Worm (Caenorhabditis elegans) whole organism, young adult: ENCODE measurements around the gene ZK546.5.

Experiments used
- B0019.2 ChIP-seq: fragments of 200-800 bp; sonication (Bioruptor generic); conservative IDR thresholded peaks from 2 replicates; pipeline ENCODE4 v1.3.6; 2022; ENCODE audit warnings: missing genetic modification reagents, missing genetic modification characterization, missing compliant biosample characterization
- B0261.1 ChIP-seq: sonication (generic microtip); optimal IDR thresholded peaks from 2 replicates; lab custom pipeline; 2016; ENCODE audit warnings: mild to moderate bottlenecking, missing genetic modification characterization, moderate library complexity, missing compliant biosample characterization
- B0336.3 ChIP-seq: fragments of 200-800 bp; sonication (Bioruptor generic); IDR thresholded peaks from 2 replicates; pipeline ENCODE4 v1.3.6; 2022; ENCODE audit warnings: missing genetic modification characterization, missing compliant biosample characterization
- F10E7.11 ChIP-seq: sonication (generic microtip); optimal IDR thresholded peaks from 2 replicates; lab custom pipeline; 2017; ENCODE audit warnings: mild to moderate bottlenecking, missing genetic modification characterization, moderate library complexity, missing compliant biosample characterization
- F22D6.2 ChIP-seq: sonication (generic microtip); optimal IDR thresholded peaks from 2 replicates; lab custom pipeline; 2016; ENCODE audit warnings: mild to moderate bottlenecking, missing genetic modification characterization, missing compliant biosample characterization
- F37B4.10 ChIP-seq: fragments of 200-800 bp; sonication (Bioruptor generic); IDR thresholded peaks from 2 replicates; pipeline ENCODE4 v1.3.6; 2022; ENCODE audit warnings: missing genetic modification characterization, missing compliant biosample characterization
- F49E8.2 ChIP-seq: sonication (generic microtip); optimal IDR thresholded peaks from 3 replicates; lab custom pipeline; 2017; ENCODE audit warnings: missing genetic modification characterization, mild to moderate bottlenecking, missing compliant biosample characterization, antibody characterized with exemption, moderate library complexity; ENCODE audit not compliant: insufficient read depth
- K11D2.4 ChIP-seq: fragments of 200-800 bp; sonication (Bioruptor generic); IDR thresholded peaks from 2 replicates; pipeline ENCODE4 v1.3.6; 2022; ENCODE audit warnings: missing genetic modification reagents, missing genetic modification characterization, missing compliant biosample characterization
- T07F8.4 ChIP-seq: sonication (generic microtip); optimal IDR thresholded peaks from 2 replicates; lab custom pipeline; 2016; ENCODE audit warnings: mild to moderate bottlenecking, missing genetic modification characterization, moderate library complexity, missing compliant biosample characterization
- Y53F4B.3 ChIP-seq: fragments of 200-800 bp; sonication (Bioruptor generic); IDR thresholded peaks from 2 replicates; pipeline ENCODE4 v1.3.6; 2022; ENCODE audit warnings: missing genetic modification reagents, missing genetic modification characterization, missing compliant biosample characterization
- Y53G8AR.9 ChIP-seq: fragments of 200-800 bp; sonication (Bioruptor generic); conservative IDR thresholded peaks from 2 replicates; pipeline ENCODE4 v1.3.6; 2022; ENCODE audit warnings: missing genetic modification reagents, missing genetic modification characterization, missing compliant biosample characterization
- Y56A3A.18 ChIP-seq: fragments of 200-800 bp; sonication (Bioruptor generic); IDR thresholded peaks from 2 replicates; pipeline ENCODE4 v1.3.6; 2022; ENCODE audit warnings: missing genetic modification reagents, missing genetic modification characterization, missing compliant biosample characterization
- atf-7 ChIP-seq: sonication (generic microtip); optimal IDR thresholded peaks from 2 replicates; lab custom pipeline; 2017; ENCODE audit warnings: mild to moderate bottlenecking, missing genetic modification characterization, missing compliant biosample characterization
- athp-1 ChIP-seq: sonication (generic microtip); optimal IDR thresholded peaks from 2 replicates; lab custom pipeline; 2017; ENCODE audit warnings: mild to moderate bottlenecking, missing genetic modification characterization, missing compliant biosample characterization
- attf-6 ChIP-seq: fragments of 200-800 bp; sonication (Bioruptor generic); IDR thresholded peaks from 2 replicates; pipeline ENCODE4 v1.3.6; 2022; ENCODE audit warnings: missing genetic modification reagents, missing genetic modification characterization, missing compliant biosample characterization
- bed-1 ChIP-seq: fragments of 200-800 bp; sonication (Bioruptor generic); IDR thresholded peaks from 2 replicates; pipeline ENCODE4 v1.3.6; 2022; ENCODE audit warnings: missing genetic modification reagents, missing genetic modification characterization, missing compliant biosample characterization
- bed-2 ChIP-seq: fragments of 200-800 bp; sonication (Bioruptor generic); IDR thresholded peaks from 2 replicates; pipeline ENCODE4 v1.3.6; 2022; ENCODE audit warnings: missing genetic modification reagents, missing genetic modification characterization, missing compliant biosample characterization
- ccch-3 ChIP-seq: fragments of 200-800 bp; sonication (Bioruptor generic); optimal IDR thresholded peaks from 2 replicates; lab custom pipeline; 2018; ENCODE audit warnings: mild to moderate bottlenecking, missing genetic modification characterization, missing compliant biosample characterization
- ceh-100 ChIP-seq: fragments of 200-800 bp; sonication (Bioruptor generic); IDR thresholded peaks from 2 replicates; pipeline ENCODE4 v1.3.6; 2022; ENCODE audit warnings: missing genetic modification reagents, missing genetic modification characterization, missing compliant biosample characterization
- ceh-27 ChIP-seq: fragments of 200-800 bp; sonication (Bioruptor generic); optimal IDR thresholded peaks from 2 replicates; lab custom pipeline; 2018; ENCODE audit warnings: mild to moderate bottlenecking, missing genetic modification characterization, moderate library complexity, missing compliant biosample characterization
- ceh-79 ChIP-seq: sonication (generic microtip); optimal IDR thresholded peaks from 2 replicates; lab custom pipeline; 2017; ENCODE audit warnings: mild to moderate bottlenecking, missing genetic modification characterization, missing compliant biosample characterization
- ceh-91 ChIP-seq: fragments of 200-800 bp; sonication (Bioruptor generic); IDR thresholded peaks from 2 replicates; pipeline ENCODE4 v1.3.6; 2022; ENCODE audit warnings: missing genetic modification reagents, missing genetic modification characterization, missing compliant biosample characterization
- egl-18 ChIP-seq: fragments of 200-800 bp; sonication (Bioruptor generic); IDR thresholded peaks from 2 replicates; pipeline ENCODE4 v1.3.6; 2022; ENCODE audit warnings: missing genetic modification reagents, missing genetic modification characterization, missing compliant biosample characterization
- egl-44 ChIP-seq: fragments of 200-800 bp; sonication (Bioruptor generic); IDR thresholded peaks from 2 replicates; pipeline ENCODE4 v1.3.6; 2022; ENCODE audit warnings: missing genetic modification reagents, missing genetic modification characterization, missing compliant biosample characterization
- fkh-3 ChIP-seq: sonication (generic microtip); optimal IDR thresholded peaks from 2 replicates; lab custom pipeline; 2016; ENCODE audit warnings: mild to moderate bottlenecking, missing genetic modification characterization, missing compliant biosample characterization
- gei-17 ChIP-seq: fragments of 200-800 bp; sonication (Bioruptor generic); optimal IDR thresholded peaks from 2 replicates; lab custom pipeline; 2018; ENCODE audit warnings: mild to moderate bottlenecking, missing genetic modification characterization, missing compliant biosample characterization
- hlh-12 ChIP-seq: sonication (generic microtip); optimal IDR thresholded peaks from 2 replicates; lab custom pipeline; 2016; ENCODE audit warnings: missing genetic modification characterization, missing compliant biosample characterization
- hlh-26 ChIP-seq: fragments of 200-800 bp; sonication (Bioruptor generic); conservative IDR thresholded peaks from 2 replicates; pipeline ENCODE4 v1.3.6; 2022; ENCODE audit warnings: missing genetic modification reagents, missing genetic modification characterization, missing compliant biosample characterization
- hmg-20 ChIP-seq: fragments of 200-800 bp; sonication (Bioruptor generic); IDR thresholded peaks from 2 replicates; pipeline ENCODE4 v1.3.6; 2022; ENCODE audit warnings: missing genetic modification reagents, missing genetic modification characterization, missing compliant biosample characterization
- hrde-1 ChIP-seq: sonication (generic microtip); optimal IDR thresholded peaks from 2 replicates; lab custom pipeline; 2016; ENCODE audit warnings: missing genetic modification characterization, mild to moderate bottlenecking, missing compliant biosample characterization, moderate library complexity, missing genotype, missing genetic modification reagents, borderline replicate concordance
- hsf-1 ChIP-seq: fragments of 200-800 bp; sonication (Bioruptor generic); IDR thresholded peaks from 2 replicates; pipeline ENCODE4 v1.3.6; 2022; ENCODE audit warnings: missing genetic modification reagents, missing genetic modification characterization, missing compliant biosample characterization
- lag-1 ChIP-seq: fragments of 200-800 bp; sonication (Bioruptor generic); IDR thresholded peaks from 2 replicates; pipeline ENCODE4 v1.3.6; 2022; ENCODE audit warnings: missing genetic modification reagents, missing genetic modification characterization, missing compliant biosample characterization
- lir-1 ChIP-seq: fragments of 200-800 bp; sonication (Bioruptor generic); conservative IDR thresholded peaks from 2 replicates; pipeline ENCODE4 v1.3.6; 2022; ENCODE audit warnings: missing genetic modification reagents, missing genetic modification characterization, missing compliant biosample characterization
- lsl-1 ChIP-seq: fragments of 200-800 bp; sonication (Bioruptor generic); optimal IDR thresholded peaks from 2 replicates; lab custom pipeline; 2018; ENCODE audit warnings: mild to moderate bottlenecking, missing genetic modification characterization, moderate library complexity, missing compliant biosample characterization
- madf-6 ChIP-seq: fragments of 200-800 bp; sonication (Bioruptor generic); IDR thresholded peaks from 2 replicates; pipeline ENCODE4 v1.3.6; 2022; ENCODE audit warnings: missing genetic modification reagents, missing genetic modification characterization, missing compliant biosample characterization
- madf-8 ChIP-seq: fragments of 200-800 bp; sonication (Bioruptor generic); conservative IDR thresholded peaks from 2 replicates; pipeline ENCODE4 v1.3.6; 2022; ENCODE audit warnings: missing genetic modification reagents, missing genetic modification characterization, missing compliant biosample characterization
- mcd-1 ChIP-seq: fragments of 200-800 bp; sonication (Bioruptor generic); IDR thresholded peaks from 2 replicates; pipeline ENCODE4 v1.3.6; 2022; ENCODE audit warnings: missing genetic modification reagents, missing genetic modification characterization, missing compliant biosample characterization
- nfya-1 ChIP-seq: sonication (generic microtip); optimal IDR thresholded peaks from 2 replicates; lab custom pipeline; 2017; ENCODE audit warnings: antibody characterized with exemption, missing compliant biosample characterization, missing genetic modification characterization, borderline replicate concordance; ENCODE audit not compliant: insufficient read depth
- nhr-120 ChIP-seq: fragments of 200-800 bp; sonication (Bioruptor generic); IDR thresholded peaks from 2 replicates; pipeline ENCODE4 v1.3.6; 2022; ENCODE audit warnings: missing genetic modification characterization, missing compliant biosample characterization
- nhr-27 ChIP-seq: fragments of 200-800 bp; sonication (Bioruptor generic); optimal IDR thresholded peaks from 2 replicates; lab custom pipeline; 2018; ENCODE audit warnings: mild to moderate bottlenecking, missing genetic modification characterization, moderate library complexity, missing compliant biosample characterization
- pha-4 ChIP-seq: fragments of 150-350 bp; sonication (generic microtip); optimal IDR thresholded peaks from 2 replicates; lab custom pipeline; 2014; ENCODE audit warnings: missing biosample characterization, missing genetic modification reagents, missing genetic modification characterization
- sdz-38 ChIP-seq: sonication (generic microtip); optimal IDR thresholded peaks from 2 replicates; lab custom pipeline; 2016; ENCODE audit warnings: missing genotype, missing genetic modification characterization, missing compliant biosample characterization
- snpc-1.1 ChIP-seq: sonication (generic microtip); optimal IDR thresholded peaks from 2 replicates; lab custom pipeline; 2017; ENCODE audit warnings: missing genetic modification characterization, mild to moderate bottlenecking, missing compliant biosample characterization, antibody characterized with exemption, moderate library complexity, missing genotype, missing genetic modification reagents; ENCODE audit not compliant: insufficient read depth
- snpc-3.4 ChIP-seq: sonication (generic microtip); optimal IDR thresholded peaks from 2 replicates; lab custom pipeline; 2017; ENCODE audit warnings: missing genetic modification characterization, mild to moderate bottlenecking, missing compliant biosample characterization, antibody characterized with exemption, moderate library complexity, missing genotype, missing genetic modification reagents
- snpc-4 ChIP-seq, 5 experiments: fragments of 150-350 bp in 1 of 5; sonication (generic microtip) in 4 of 5; optimal IDR thresholded peaks; 2 replicates each; lab custom pipeline; 2014 to 2018; ENCODE audit warnings: missing genetic modification characterization in 5 of 5, missing biosample characterization in 3 of 5, antibody characterized with exemption in 2 of 5, mild to moderate bottlenecking in 2 of 5, missing compliant biosample characterization in 2 of 5, missing genotype in 2 of 5, moderate library complexity in 2 of 5, missing genetic modification reagents in 1 of 5
- tlf-1 ChIP-seq: fragments of 200-800 bp; sonication (Bioruptor generic); optimal IDR thresholded peaks from 2 replicates; lab custom pipeline; 2018; ENCODE audit warnings: mild to moderate bottlenecking, missing genetic modification characterization, missing compliant biosample characterization
- ztf-3 ChIP-seq: fragments of 200-800 bp; sonication (Bioruptor generic); optimal IDR thresholded peaks from 2 replicates; lab custom pipeline; 2018; ENCODE audit warnings: mild to moderate bottlenecking, missing genetic modification characterization, missing compliant biosample characterization

Gene ZK546.5

DNA sequence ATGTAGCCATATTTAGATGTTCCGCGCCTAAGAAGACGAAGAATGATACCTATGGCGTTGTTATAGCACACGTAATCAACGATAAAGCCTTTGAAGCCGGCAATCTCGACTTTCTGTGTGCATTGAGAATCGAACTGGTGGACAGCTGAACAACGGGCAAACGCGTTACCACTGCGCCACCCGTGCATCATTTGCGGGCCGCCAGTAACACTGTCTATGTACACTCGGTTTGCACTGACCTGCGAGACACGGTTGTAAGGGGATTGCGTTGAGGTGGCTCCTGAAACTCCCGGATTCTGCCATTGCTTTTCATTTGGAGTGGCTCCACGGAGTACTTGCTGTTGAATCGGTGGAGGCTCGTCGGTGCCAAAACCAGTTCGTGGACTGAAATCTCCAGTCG is 6.8 kb downstream of the ZK546.5 start (continued):
- peak; percentile 33 for TF ChIP-seq ceh-79
- TF ChIP-seq egl-44: 0 out of 2 replicates have a peak, but pooled peaks have one; percentile 52
- TF ChIP-seq F22D6.2 (tag; lab: Kevin White, UChicago): peak; percentile 46
- TF ChIP-seq ceh-27 (GFP tag; lab: Kevin White, UChicago): peak; percentile 49
- TF ChIP-seq bed-1: 0 out of 2 replicates have a peak, but pooled peaks have one; percentile 38
- peak; percentile 52 for TF ChIP-seq F10E7.11 (tag; lab: Kevin White, UChicago)
- peak; percentile 78 for TF ChIP-seq fkh-3 (tag; lab: Kevin White, UChicago)
- TF ChIP-seq nhr-27 (tag; lab: Kevin White, UChicago): peak; percentile 31
- peak; percentile 81 for TF ChIP-seq Y53G8AR.9
- TF ChIP-seq hlh-26: no peak
- TF ChIP-seq ceh-100 (GFP tag; lab: Robert Waterston, UW): peak; percentile 33; the same call in 1 of the 2 replicates
- no peak for TF ChIP-seq F37B4.10 (GFP tag; lab: Robert Waterston, UW)
- TF ChIP-seq snpc-4 (GFP tag; optimal IDR thresholded peaks at IDR 0.05; lab: Kevin White, UChicago): peak; percentile 64
- TF ChIP-seq snpc-4 (tag; optimal IDR thresholded peaks at IDR 0.05; lab: Kevin White, UChicago): peak in 3 of 4 experiments; percentile 24 to 56 (median 29)
- 0 out of 2 replicates have a peak, but pooled peaks have one; percentile 71 for TF ChIP-seq nhr-120 (GFP tag; lab: Robert Waterston, UW)
- no peak for TF ChIP-seq B0019.2 (GFP tag; lab: Robert Waterston, UW)
- peak; percentile 32; the same call in 1 of the 2 replicates for TF ChIP-seq hsf-1 (GFP tag; lab: Robert Waterston, UW)
- no peak for TF ChIP-seq K11D2.4 (GFP tag; lab: Robert Waterston, UW)
- no peak for TF ChIP-seq attf-6 (GFP tag; lab: Robert Waterston, UW)
- no peak for TF ChIP-seq ztf-3 (GFP tag; lab: Kevin White, UChicago)
- peak; percentile 15; the same call in 1 of the 2 replicates for TF ChIP-seq hmg-20
- TF ChIP-seq ccch-3: no peak
- TF ChIP-seq madf-8 (GFP tag; lab: Robert Waterston, UW): no peak
- peak; percentile 84 for TF ChIP-seq hrde-1 (tag; lab: Kevin White, UChicago)
- TF ChIP-seq madf-6 (GFP tag; lab: Robert Waterston, UW): peak; percentile 64
- TF ChIP-seq bed-2: no peak
- TF ChIP-seq egl-18 (GFP tag; lab: Robert Waterston, UW): no peak
- peak; percentile 60 for TF ChIP-seq B0336.3 (GFP tag; lab: Robert Waterston, UW)
- no peak for TF ChIP-seq lir-1 (GFP tag; lab: Robert Waterston, UW)
- no peak for TF ChIP-seq lag-1 (GFP tag; lab: Robert Waterston, UW)
- TF ChIP-seq tlf-1: no peak
- TF ChIP-seq lsl-1 (GFP tag; lab: Kevin White, UChicago): peak; percentile 48
- peak; percentile 46 for TF ChIP-seq F49E8.2 (tag; lab: Kevin White, UChicago)
- TF ChIP-seq T07F8.4 (tag; lab: Kevin White, UChicago): peak; percentile 58
- peak; percentile 78 for TF ChIP-seq athp-1 (tag; lab: Kevin White, UChicago)
- TF ChIP-seq Y56A3A.18: peak; percentile 66; the same call in 1 of the 2 replicates
- TF ChIP-seq pha-4 (tag; lab: Kevin White, UChicago): no peak
- TF ChIP-seq gei-17 (GFP tag; lab: Kevin White, UChicago): peak; percentile 21
- TF ChIP-seq Y53F4B.3 (GFP tag; lab: Robert Waterston, UW): peak; percentile 38; the same call in 1 of the 2 replicates
- TF ChIP-seq atf-7 (tag; lab: Kevin White, UChicago): no peak
- peak; percentile 65 for TF ChIP-seq mcd-1 (GFP tag; lab: Robert Waterston, UW)
- TF ChIP-seq snpc-1.1: no peak
- no peak for TF ChIP-seq hlh-12 (tag; lab: Kevin White, UChicago)
- no peak for TF ChIP-seq nfya-1
- no peak for TF ChIP-seq snpc-3.4 (tag; lab: Kevin White, UChicago)
- TF ChIP-seq sdz-38: no peak
- TF ChIP-seq B0261.1 (tag; lab: Kevin White, UChicago): peak; percentile 79
- TF ChIP-seq ceh-91 (GFP tag; lab: Robert Waterston, UW): 0 out of 2 replicates have a peak, but pooled peaks have one; percentile 43
